Worm (Caenorhabditis elegans) whole organism, L4 larva: Measurements from ENCODE around the gene rps-12.

Source experiments
- F10B5.3 ChIP-seq: sonication (generic microtip); optimal IDR thresholded peaks from 2 replicates; lab custom pipeline; 2016; ENCODE audit warnings: mild to moderate bottlenecking, missing genetic modification characterization, missing compliant biosample characterization
- F37D6.2 ChIP-seq: sonication (generic microtip); optimal IDR thresholded peaks from 2 replicates; lab custom pipeline; 2016; ENCODE audit warnings: mild to moderate bottlenecking, missing genetic modification characterization, missing compliant biosample characterization
- F44E2.7 ChIP-seq: fragments of 200-800 bp; sonication (Bioruptor generic); IDR thresholded peaks from 2 replicates; pipeline ENCODE4 v2.1.2; 2022; ENCODE audit warnings: missing genetic modification characterization, missing compliant biosample characterization
- R02D3.7 ChIP-seq: fragments of 150-350 bp; sonication (generic microtip); optimal IDR thresholded peaks from 3 replicates; lab custom pipeline; 2014; ENCODE audit warnings: missing biosample characterization, missing genetic modification characterization
- T20F7.1 ChIP-seq: fragments of 200-800 bp; sonication (Bioruptor generic); optimal IDR thresholded peaks from 2 replicates; lab custom pipeline; 2018; ENCODE audit warnings: mild to moderate bottlenecking, missing genetic modification characterization, missing compliant biosample characterization
- T26A8.4 ChIP-seq: fragments of 200-800 bp; sonication (Bioruptor generic); IDR thresholded peaks from 2 replicates; pipeline ENCODE4 v1.3.6; 2022; ENCODE audit warnings: missing genetic modification characterization, missing compliant biosample characterization
- Y48G9A.11 ChIP-seq: fragments of 200-800 bp; sonication (Bioruptor generic); IDR thresholded peaks from 2 replicates; pipeline ENCODE4 v1.3.6; 2022; ENCODE audit warnings: missing genetic modification reagents, missing genetic modification characterization, missing compliant biosample characterization
- Y5F2A.4 ChIP-seq: fragments of 200-800 bp; sonication (Bioruptor generic); optimal IDR thresholded peaks from 2 replicates; lab custom pipeline; 2018; ENCODE audit warnings: mild to moderate bottlenecking, missing genetic modification characterization, missing compliant biosample characterization
- Y75B8A.6 ChIP-seq: fragments of 200-800 bp; sonication (Bioruptor generic); IDR thresholded peaks from 2 replicates; pipeline ENCODE4 v1.3.6; 2022; ENCODE audit warnings: missing genetic modification reagents, missing genetic modification characterization, missing compliant biosample characterization
- ZK337.2 ChIP-seq: fragments of 200-800 bp; sonication (Bioruptor generic); IDR thresholded peaks from 2 replicates; pipeline ENCODE4 v1.3.6; 2022; ENCODE audit warnings: missing genetic modification reagents, missing genetic modification characterization, missing compliant biosample characterization
- aha-1 ChIP-seq: fragments of 150-350 bp; peaks from one replicate; lab custom pipeline; 2014; ENCODE audit warnings: missing biosample characterization, missing genetic modification characterization
- aly-2 ChIP-seq: sonication (generic microtip); optimal IDR thresholded peaks from 2 replicates; lab custom pipeline; 2018; ENCODE audit warnings: missing biosample characterization, missing genetic modification characterization
- arid-1 ChIP-seq: fragments of 200-800 bp; sonication (Bioruptor generic); conservative IDR thresholded peaks from 2 replicates; pipeline ENCODE4 v1.3.6; 2022; ENCODE audit warnings: missing genetic modification reagents, missing genetic modification characterization, missing compliant biosample characterization
- attf-4 ChIP-seq: sonication (generic microtip); optimal IDR thresholded peaks from 3 replicates; lab custom pipeline; 2017; ENCODE audit warnings: missing biosample characterization, missing genetic modification characterization
- ceh-28 ChIP-seq: fragments of 150-350 bp; optimal IDR thresholded peaks from 2 replicates; lab custom pipeline; 2014; ENCODE audit warnings: missing biosample characterization, missing genetic modification reagents, missing genetic modification characterization
- ceh-44 ChIP-seq: fragments of 200-800 bp; sonication (Bioruptor generic); IDR thresholded peaks from 2 replicates; pipeline ENCODE4 v1.3.6; 2022; ENCODE audit warnings: missing genetic modification reagents, missing genetic modification characterization, missing compliant biosample characterization
- ceh-82 ChIP-seq: sonication (generic microtip); optimal IDR thresholded peaks from 2 replicates; lab custom pipeline; 2017; ENCODE audit warnings: missing biosample characterization, missing genetic modification characterization
- ctbp-1 ChIP-seq: fragments of 200-800 bp; sonication (Bioruptor generic); IDR thresholded peaks from 2 replicates; pipeline ENCODE4 v1.3.6; 2022; ENCODE audit warnings: missing genetic modification reagents, missing genetic modification characterization, missing compliant biosample characterization
- daf-16 ChIP-seq, 3 experiments: sonication (generic microtip); optimal IDR thresholded peaks; 2 replicates each; lab custom pipeline; 2016 to 2017; ENCODE audit warnings: missing genetic modification characterization in 3 of 3, missing genetic modification reagents in 3 of 3, mild to moderate bottlenecking in 2 of 3, missing compliant biosample characterization in 2 of 3, missing biosample characterization in 1 of 3, moderate library complexity in 1 of 3
- daf-19 ChIP-seq: fragments of 200-800 bp; sonication (Bioruptor generic); conservative IDR thresholded peaks from 2 replicates; pipeline ENCODE4 v1.3.6; 2022; ENCODE audit warnings: missing genetic modification characterization, missing compliant biosample characterization
- daf-8 ChIP-seq: fragments of 200-800 bp; sonication (Bioruptor generic); IDR thresholded peaks from 2 replicates; pipeline ENCODE4 v1.3.6; 2022; ENCODE audit warnings: missing genetic modification characterization, missing compliant biosample characterization
- dmd-6 ChIP-seq: fragments of 200-800 bp; sonication (Bioruptor generic); IDR thresholded peaks from 2 replicates; pipeline ENCODE4 v1.3.6; 2022; ENCODE audit warnings: missing genetic modification reagents, missing genetic modification characterization, missing compliant biosample characterization
- dmd-8 ChIP-seq: fragments of 200-800 bp; sonication (Bioruptor generic); IDR thresholded peaks from 2 replicates; pipeline ENCODE4 v1.3.6; 2022; ENCODE audit warnings: missing genetic modification characterization, missing compliant biosample characterization
- dmd-9 ChIP-seq: fragments of 200-800 bp; sonication (Bioruptor generic); IDR thresholded peaks from 2 replicates; pipeline ENCODE4 v1.3.6; 2022; ENCODE audit warnings: missing genetic modification reagents, missing genetic modification characterization, missing compliant biosample characterization
- dpl-1 ChIP-seq: fragments of 150-350 bp; optimal IDR thresholded peaks from 2 replicates; lab custom pipeline; 2014; ENCODE audit warnings: missing biosample characterization, missing genetic modification reagents, missing genetic modification characterization
- egl-27 ChIP-seq: sonication (generic microtip); optimal IDR thresholded peaks from 3 replicates; lab custom pipeline; 2017; ENCODE audit warnings: missing biosample characterization, missing genetic modification reagents, missing genetic modification characterization
- egl-43 ChIP-seq: fragments of 200-800 bp; sonication (Bioruptor generic); IDR thresholded peaks from 2 replicates; pipeline ENCODE4 v1.3.6; 2022; ENCODE audit warnings: missing genetic modification reagents, missing genetic modification characterization, missing compliant biosample characterization
- fkh-10 ChIP-seq: fragments of 150-350 bp; optimal IDR thresholded peaks from 2 replicates; lab custom pipeline; 2014; ENCODE audit warnings: missing biosample characterization, missing genetic modification reagents, missing genetic modification characterization
- hlh-30 ChIP-seq: sonication (generic microtip); optimal IDR thresholded peaks from 2 replicates; lab custom pipeline; 2017; ENCODE audit warnings: antibody characterized with exemption, mild to moderate bottlenecking, missing genetic modification characterization, missing compliant biosample characterization; ENCODE audit not compliant: insufficient read depth
- hmg-1.1 ChIP-seq: fragments of 200-800 bp; sonication (Bioruptor generic); IDR thresholded peaks from 2 replicates; pipeline ENCODE4 v1.3.6; 2022; ENCODE audit warnings: missing genetic modification reagents, missing genetic modification characterization, missing compliant biosample characterization
- jun-1 ChIP-seq: fragments of 150-350 bp; optimal IDR thresholded peaks from 2 replicates; lab custom pipeline; 2014; ENCODE audit warnings: missing biosample characterization, missing genetic modification reagents, missing genetic modification characterization
- lin-13 ChIP-seq: fragments of 150-350 bp; optimal IDR thresholded peaks from 2 replicates; lab custom pipeline; 2014; ENCODE audit warnings: missing biosample characterization, missing genetic modification reagents, missing genetic modification characterization
- lin-15B ChIP-seq: fragments of 150-350 bp; sonication (generic microtip); optimal IDR thresholded peaks from 3 replicates; lab custom pipeline; 2014; ENCODE audit warnings: missing biosample characterization, missing genetic modification characterization
- lir-3 ChIP-seq: sonication (generic microtip); optimal IDR thresholded peaks from 2 replicates; lab custom pipeline; 2016; ENCODE audit warnings: mild to moderate bottlenecking, missing genetic modification characterization, missing compliant biosample characterization
- mdt-29 ChIP-seq: fragments of 200-800 bp; sonication (Bioruptor generic); IDR thresholded peaks from 2 replicates; pipeline ENCODE4 v1.3.6; 2022; ENCODE audit warnings: missing genetic modification reagents, missing genetic modification characterization, missing compliant biosample characterization
- mep-1 ChIP-seq: fragments of 150-350 bp; sonication (generic microtip); optimal IDR thresholded peaks from 3 replicates; lab custom pipeline; 2014; ENCODE audit warnings: missing biosample characterization, missing genetic modification characterization
- mxl-3 ChIP-seq: fragments of 200-800 bp; sonication (Bioruptor generic); optimal IDR thresholded peaks from 2 replicates; lab custom pipeline; 2018; ENCODE audit warnings: mild to moderate bottlenecking, missing genetic modification characterization, missing compliant biosample characterization
- nhr-10 ChIP-seq: fragments of 150-350 bp; optimal IDR thresholded peaks from 2 replicates; lab custom pipeline; 2014; ENCODE audit warnings: missing biosample characterization, missing genetic modification characterization
- nhr-11 ChIP-seq: fragments of 150-350 bp; optimal IDR thresholded peaks from 2 replicates; lab custom pipeline; 2014; ENCODE audit warnings: missing biosample characterization, missing genetic modification characterization
- nhr-111 ChIP-seq: fragments of 200-800 bp; sonication (Bioruptor generic); optimal IDR thresholded peaks from 2 replicates; lab custom pipeline; 2018; ENCODE audit warnings: mild to moderate bottlenecking, missing genetic modification characterization, missing compliant biosample characterization
- nhr-237 ChIP-seq: sonication (generic microtip); optimal IDR thresholded peaks from 2 replicates; lab custom pipeline; 2017; ENCODE audit warnings: missing biosample characterization, missing genetic modification characterization
- nhr-76 ChIP-seq: fragments of 150-350 bp; optimal IDR thresholded peaks from 2 replicates; lab custom pipeline; 2014; ENCODE audit warnings: missing biosample characterization, missing genetic modification characterization
- pqm-1 ChIP-seq: sonication (generic microtip); optimal IDR thresholded peaks from 2 replicates; lab custom pipeline; 2017; ENCODE audit warnings: missing biosample characterization, missing genetic modification characterization
- sdz-12 ChIP-seq: fragments of 200-800 bp; sonication (Bioruptor generic); optimal IDR thresholded peaks from 2 replicates; lab custom pipeline; 2018; ENCODE audit warnings: mild to moderate bottlenecking, missing genetic modification characterization, missing compliant biosample characterization
- set-16 ChIP-seq: fragments of 200-800 bp; sonication (Bioruptor generic); IDR thresholded peaks from 2 replicates; pipeline ENCODE4 v1.3.6; 2022; ENCODE audit warnings: missing genetic modification reagents, missing genetic modification characterization, missing compliant biosample characterization
- snpc-1.2 ChIP-seq: fragments of 200-800 bp; sonication (Bioruptor generic); IDR thresholded peaks from 2 replicates; pipeline ENCODE4 v1.3.6; 2022; ENCODE audit warnings: missing genetic modification reagents, missing genetic modification characterization, missing compliant biosample characterization
- snpc-4 ChIP-seq: fragments of 150-350 bp; optimal IDR thresholded peaks from 2 replicates; lab custom pipeline; 2014; ENCODE audit warnings: missing biosample characterization, missing genetic modification characterization
- spr-3 ChIP-seq: fragments of 200-800 bp; sonication (Bioruptor generic); optimal IDR thresholded peaks from 2 replicates; lab custom pipeline; 2018; ENCODE audit warnings: mild to moderate bottlenecking, missing genetic modification characterization, missing compliant biosample characterization
- unc-62 ChIP-seq, 3 experiments: fragments of 150-350 bp in 1 of 3; sonication (generic microtip); optimal IDR thresholded peaks in 2 of 3; peaks in 1 of 3; 1 replicate in 1 of 3; 2 replicates in 2 of 3; lab custom pipeline; 2014 to 2017; ENCODE audit warnings: missing biosample characterization in 3 of 3, missing genetic modification characterization in 3 of 3, missing genetic modification reagents in 3 of 3, missing genotype in 1 of 3
- zag-1 ChIP-seq: fragments of 150-350 bp; optimal IDR thresholded peaks from 2 replicates; lab custom pipeline; 2014; ENCODE audit warnings: missing biosample characterization, missing genetic modification characterization
- zfp-2 ChIP-seq: sonication (generic microtip); optimal IDR thresholded peaks from 2 replicates; lab custom pipeline; 2016; ENCODE audit warnings: mild to moderate bottlenecking, missing genetic modification characterization, missing compliant biosample characterization

rps-12 gene

ce11 chrIII:5706077-5706627 lies 27.1 kb downstream of the rps-12 start, which contains the start of gene rpl-23:
Gene rpl-23 (minus strand): TSS chrIII:5706127.
- TF ChIP-seq dpl-1 (GFP tag; lab: Kevin White, UChicago): peak; percentile 88
- TF ChIP-seq sdz-12 (GFP tag; lab: Kevin White, UChicago): no peak
- no peak for TF ChIP-seq mxl-3 (GFP tag; lab: Kevin White, UChicago)
- peak; percentile 92 for TF ChIP-seq hlh-30 (tag; lab: Kevin White, UChicago)
- TF ChIP-seq dmd-8 (GFP tag; lab: Robert Waterston, UW): no peak
- peak; percentile 59 for TF ChIP-seq F37D6.2 (tag; lab: Kevin White, UChicago)
- peak; percentile 96 for TF ChIP-seq nhr-11 (tag; lab: Kevin White, UChicago)
- no peak for TF ChIP-seq mdt-29 (GFP tag; lab: Robert Waterston, UW)
- TF ChIP-seq nhr-76 (tag; lab: Kevin White, UChicago): no peak
- TF ChIP-seq lir-3 (tag; lab: Kevin White, UChicago): no peak
- TF ChIP-seq F44E2.7: no peak
- TF ChIP-seq Y5F2A.4 (GFP tag; lab: Kevin White, UChicago): no peak
- TF ChIP-seq mep-1 (tag; lab: Kevin White, UChicago): peak; percentile 96
- 0 out of 2 replicates have a peak, but pooled peaks have one; percentile 23 for TF ChIP-seq ZK337.2
- TF ChIP-seq lin-13 (GFP tag; lab: Kevin White, UChicago): peak; percentile 90
- TF ChIP-seq R02D3.7 (tag; lab: Kevin White, UChicago): peak; percentile 96
- peak; percentile 40; the same call in 1 of the 2 replicates for TF ChIP-seq ceh-44 (GFP tag; lab: Robert Waterston, UW)
- TF ChIP-seq nhr-237 (tag; lab: Kevin White, UChicago): no peak
- peak; percentile 62 for TF ChIP-seq dmd-6 (GFP tag; lab: Robert Waterston, UW)
- TF ChIP-seq nhr-111 (GFP tag; lab: Kevin White, UChicago): no peak
- no peak for TF ChIP-seq dmd-9 (GFP tag; lab: Robert Waterston, UW)
- no peak for TF ChIP-seq zag-1 (tag; lab: Kevin White, UChicago)
- TF ChIP-seq Y75B8A.6 (GFP tag; lab: Robert Waterston, UW): no peak
- no peak for TF ChIP-seq spr-3 (GFP tag; lab: Kevin White, UChicago)
- TF ChIP-seq Y48G9A.11 (GFP tag; lab: Robert Waterston, UW): peak; percentile 35; the same call in 1 of the 2 replicates
- peak; percentile 97 for TF ChIP-seq aha-1
- peak; percentile 74; the same call in 1 of the 2 replicates for TF ChIP-seq arid-1 (GFP tag; lab: Robert Waterston, UW)
- no peak for TF ChIP-seq egl-27 (tag; lab: Kevin White, UChicago)
- peak; percentile 7 for TF ChIP-seq pqm-1
- TF ChIP-seq jun-1 (tag; lab: Kevin White, UChicago): peak; percentile 27
- no peak for TF ChIP-seq snpc-4
- TF ChIP-seq T26A8.4: peak; percentile 84
- peak; percentile 49; the same call in 1 of the 2 replicates for TF ChIP-seq ctbp-1 (GFP tag; lab: Robert Waterston, UW)
- peak in 1 of 2 experiments; percentile 21 for TF ChIP-seq unc-62 (GFP tag; optimal IDR thresholded peaks at IDR 0.05 in 1 of 2; lab: Kevin White, UChicago)
- TF ChIP-seq unc-62 (tag; optimal IDR thresholded peaks at IDR 0.05; lab: Kevin White, UChicago): no peak
- peak; percentile 85 for TF ChIP-seq ceh-28
- TF ChIP-seq snpc-1.2 (GFP tag; lab: Robert Waterston, UW): no peak
- TF ChIP-seq lin-15B (tag; lab: Kevin White, UChicago): no peak
- TF ChIP-seq set-16 (GFP tag; lab: Robert Waterston, UW): no peak
- TF ChIP-seq daf-8: no peak
- no peak for TF ChIP-seq attf-4 (tag; lab: Kevin White, UChicago)
- TF ChIP-seq daf-16 (GFP tag; optimal IDR thresholded peaks at IDR 0.05; lab: Kevin White, UChicago): peak in 1 of 2 experiments; percentile 38
- peak; percentile 72 for TF ChIP-seq daf-16 (tag; optimal IDR thresholded peaks at IDR 0.05; lab: Kevin White, UChicago)
- TF ChIP-seq egl-43: no peak
- peak; percentile 54 for TF ChIP-seq fkh-10 (GFP tag; lab: Kevin White, UChicago)
- peak; percentile 85 for TF ChIP-seq T20F7.1
- TF ChIP-seq aly-2 (tag; lab: Kevin White, UChicago): no peak
- no peak for TF ChIP-seq F10B5.3
- TF ChIP-seq zfp-2 (tag; lab: Kevin White, UChicago): peak; percentile 70
- peak; percentile 77 for TF ChIP-seq hmg-1.1 (GFP tag; lab: Robert Waterston, UW)
- TF ChIP-seq ceh-82 (tag; lab: Kevin White, UChicago): no peak
- no peak for TF ChIP-seq nhr-10 (tag; lab: Kevin White, UChicago)
- no peak for TF ChIP-seq daf-19
